Worm (Caenorhabditis elegans): Measurements from ENCODE around the gene nhr-20.
A peak's percentile ranks its signal among the peaks of the same experiment; 100 is the strongest.

DNA sequence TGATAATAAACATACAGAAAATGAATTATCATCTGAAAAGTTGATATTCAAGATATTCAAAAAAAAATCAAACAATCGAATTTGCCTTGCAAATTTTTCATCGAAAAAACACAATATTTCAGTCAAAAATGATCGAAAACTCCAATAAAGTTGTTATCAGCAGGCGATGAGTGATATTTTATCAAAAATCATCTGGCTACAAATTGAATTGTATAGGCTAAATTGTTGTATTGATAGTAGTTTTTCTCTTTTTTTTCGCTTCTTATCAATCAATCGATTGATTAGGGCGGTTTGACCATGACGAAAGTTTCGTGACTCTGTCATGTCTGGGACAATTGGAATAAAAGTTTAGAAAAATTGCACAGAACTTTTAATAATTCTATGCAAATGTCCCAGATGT lies 7.1 kb upstream of the nhr-20 start:
- peak; percentile 77 for TF ChIP-seq elt-2 (tag; optimal IDR thresholded peaks at IDR 0.05)
- no peak for TF ChIP-seq fkh-10 (GFP tag; optimal IDR thresholded peaks at IDR 0.05)
- TF ChIP-seq fax-1 (tag; optimal IDR thresholded peaks at IDR 0.05), result no peak
- no peak for TF ChIP-seq ceh-45 (GFP tag; IDR thresholded peaks at IDR 0.05)
- no peak for TF ChIP-seq lin-11 (tag; optimal IDR thresholded peaks at IDR 0.05)

Measured in whole organism, late embryonic.